Worm (Caenorhabditis elegans) whole organism, L4/young adult: ENCODE results near the gene F36F12.2.

Source experiments
- W03F9.2 ChIP-seq: fragments of 150-350 bp; optimal IDR thresholded peaks from 2 replicates; lab custom pipeline; 2014; ENCODE audit warnings: missing biosample characterization, missing genetic modification characterization
- dao-5 ChIP-seq: sonication (generic microtip); optimal IDR thresholded peaks from 2 replicates; lab custom pipeline; 2016; ENCODE audit warnings: missing genotype, missing genetic modification characterization, moderate library complexity, missing compliant biosample characterization
- him-1 ChIP-seq: sonication (generic microtip); optimal IDR thresholded peaks from 2 replicates; lab custom pipeline; 2016; ENCODE audit warnings: missing genotype, missing genetic modification reagents, missing genetic modification characterization, missing compliant biosample characterization

- no peak for TF ChIP-seq him-1 (tag; lab: Kevin White, UChicago)
- no peak for TF ChIP-seq dao-5 (tag; lab: Kevin White, UChicago)
- TF ChIP-seq W03F9.2 = no peak
These were observed 44.3 kb downstream of the F36F12.2 start for ce11 chrV:2050790-2051189.
